Worm (Caenorhabditis elegans) whole organism, L4 larva: ENCODE measurements around the gene Y97E10AR.4.

ENCODE experiments used
- F26F4.8 ChIP-seq: fragments of 200-800 bp; sonication (Bioruptor generic); conservative IDR thresholded peaks from 2 replicates; pipeline ENCODE4 v1.3.6; 2022; ENCODE audit warnings: missing genetic modification characterization, missing compliant biosample characterization
- F37D6.2 ChIP-seq: sonication (generic microtip); optimal IDR thresholded peaks from 2 replicates; lab custom pipeline; 2016; ENCODE audit warnings: mild to moderate bottlenecking, missing genetic modification characterization, missing compliant biosample characterization
- F49E8.2 ChIP-seq: sonication (generic microtip); optimal IDR thresholded peaks from 2 replicates; lab custom pipeline; 2016; ENCODE audit warnings: missing compliant biosample characterization, mild to moderate bottlenecking, missing genetic modification characterization, borderline replicate concordance
- R02D3.7 ChIP-seq: fragments of 150-350 bp; sonication (generic microtip); optimal IDR thresholded peaks from 3 replicates; lab custom pipeline; 2014; ENCODE audit warnings: missing biosample characterization, missing genetic modification characterization
- T26A8.4 ChIP-seq: fragments of 200-800 bp; sonication (Bioruptor generic); IDR thresholded peaks from 2 replicates; pipeline ENCODE4 v1.3.6; 2022; ENCODE audit warnings: missing genetic modification characterization, missing compliant biosample characterization
- aha-1 ChIP-seq: fragments of 150-350 bp; peaks from one replicate; lab custom pipeline; 2014; ENCODE audit warnings: missing biosample characterization, missing genetic modification characterization
- ama-1 ChIP-seq: fragments of 150-350 bp; optimal IDR thresholded peaks from 2 replicates; lab custom pipeline; 2014; ENCODE audit warnings: inconsistent platforms, mixed read lengths
- attf-4 ChIP-seq: sonication (generic microtip); optimal IDR thresholded peaks from 3 replicates; lab custom pipeline; 2017; ENCODE audit warnings: missing biosample characterization, missing genetic modification characterization
- cey-2 ChIP-seq: sonication (generic microtip); optimal IDR thresholded peaks from 3 replicates; lab custom pipeline; 2017; ENCODE audit warnings: missing genetic modification characterization, mild to moderate bottlenecking, missing compliant biosample characterization, antibody characterized with exemption, borderline replicate concordance; ENCODE audit not compliant: insufficient read depth
- daf-16 ChIP-seq, 3 experiments: sonication (generic microtip); optimal IDR thresholded peaks; 2 replicates each; lab custom pipeline; 2016 to 2017; ENCODE audit warnings: missing genetic modification characterization in 3 of 3, missing genetic modification reagents in 3 of 3, mild to moderate bottlenecking in 2 of 3, missing compliant biosample characterization in 2 of 3, missing biosample characterization in 1 of 3, moderate library complexity in 1 of 3
- dmd-6 ChIP-seq: fragments of 200-800 bp; sonication (Bioruptor generic); IDR thresholded peaks from 2 replicates; pipeline ENCODE4 v1.3.6; 2022; ENCODE audit warnings: missing genetic modification reagents, missing genetic modification characterization, missing compliant biosample characterization
- dmd-8 ChIP-seq: fragments of 200-800 bp; sonication (Bioruptor generic); IDR thresholded peaks from 2 replicates; pipeline ENCODE4 v1.3.6; 2022; ENCODE audit warnings: missing genetic modification characterization, missing compliant biosample characterization
- dmd-9 ChIP-seq: fragments of 200-800 bp; sonication (Bioruptor generic); IDR thresholded peaks from 2 replicates; pipeline ENCODE4 v1.3.6; 2022; ENCODE audit warnings: missing genetic modification reagents, missing genetic modification characterization, missing compliant biosample characterization
- duxl-1 ChIP-seq: sonication (generic microtip); optimal IDR thresholded peaks from 2 replicates; lab custom pipeline; 2016; ENCODE audit warnings: mild to moderate bottlenecking, missing genetic modification characterization, moderate library complexity, missing compliant biosample characterization; ENCODE audit not compliant: poor library complexity
- dve-1 ChIP-seq: sonication (generic microtip); optimal IDR thresholded peaks from 2 replicates; lab custom pipeline; 2017; ENCODE audit warnings: antibody characterized with exemption, mild to moderate bottlenecking, missing genetic modification characterization, missing compliant biosample characterization; ENCODE audit not compliant: insufficient read depth
- egl-27 ChIP-seq: sonication (generic microtip); optimal IDR thresholded peaks from 3 replicates; lab custom pipeline; 2017; ENCODE audit warnings: missing biosample characterization, missing genetic modification reagents, missing genetic modification characterization
- egl-43 ChIP-seq: fragments of 200-800 bp; sonication (Bioruptor generic); IDR thresholded peaks from 2 replicates; pipeline ENCODE4 v1.3.6; 2022; ENCODE audit warnings: missing genetic modification reagents, missing genetic modification characterization, missing compliant biosample characterization
- gei-8 ChIP-seq: fragments of 200-800 bp; sonication (Bioruptor generic); optimal IDR thresholded peaks from 2 replicates; lab custom pipeline; 2018; ENCODE audit warnings: mild to moderate bottlenecking, missing genetic modification characterization, missing compliant biosample characterization
- hlh-11 ChIP-seq: fragments of 200-800 bp; sonication (Bioruptor generic); optimal IDR thresholded peaks from 2 replicates; lab custom pipeline; 2018; ENCODE audit warnings: mild to moderate bottlenecking, missing genetic modification characterization, missing compliant biosample characterization
- hlh-30 ChIP-seq: sonication (generic microtip); optimal IDR thresholded peaks from 2 replicates; lab custom pipeline; 2017; ENCODE audit warnings: antibody characterized with exemption, mild to moderate bottlenecking, missing genetic modification characterization, missing compliant biosample characterization; ENCODE audit not compliant: insufficient read depth
- lin-1 ChIP-seq: fragments of 200-800 bp; sonication (Bioruptor generic); IDR thresholded peaks from 2 replicates; pipeline ENCODE4 v1.3.6; 2022; ENCODE audit warnings: missing genetic modification reagents, missing genetic modification characterization, missing compliant biosample characterization
- lin-15B ChIP-seq: fragments of 150-350 bp; sonication (generic microtip); optimal IDR thresholded peaks from 3 replicates; lab custom pipeline; 2014; ENCODE audit warnings: missing biosample characterization, missing genetic modification characterization
- lin-29 ChIP-seq: fragments of 200-800 bp; sonication (Bioruptor generic); IDR thresholded peaks from 2 replicates; pipeline ENCODE4 v1.3.6; 2022; ENCODE audit warnings: missing genetic modification reagents, missing genetic modification characterization, missing compliant biosample characterization
- madf-5 ChIP-seq, 2 experiments: fragments of 200-800 bp; sonication (Bioruptor generic); IDR thresholded peaks; 2 replicates each; pipeline ENCODE4 v1.3.6; 2022; ENCODE audit warnings: missing compliant biosample characterization in 2 of 2, missing genetic modification characterization in 2 of 2
- madf-9 ChIP-seq: fragments of 200-800 bp; sonication (Bioruptor generic); conservative IDR thresholded peaks from 2 replicates; pipeline ENCODE4 v1.3.6; 2022; ENCODE audit warnings: missing genetic modification reagents, missing genetic modification characterization, missing compliant biosample characterization
- mdl-1 ChIP-seq, 2 experiments: fragments of 150-350 bp in 1 of 2; sonication (generic microtip) in 1 of 2; optimal IDR thresholded peaks; 2 replicates each; lab custom pipeline; 2014 to 2017; ENCODE audit warnings: missing biosample characterization in 2 of 2, missing genetic modification characterization in 2 of 2
- mep-1 ChIP-seq: fragments of 150-350 bp; sonication (generic microtip); optimal IDR thresholded peaks from 3 replicates; lab custom pipeline; 2014; ENCODE audit warnings: missing biosample characterization, missing genetic modification characterization
- nhr-10 ChIP-seq: fragments of 150-350 bp; optimal IDR thresholded peaks from 2 replicates; lab custom pipeline; 2014; ENCODE audit warnings: missing biosample characterization, missing genetic modification characterization
- nhr-237 ChIP-seq: sonication (generic microtip); optimal IDR thresholded peaks from 2 replicates; lab custom pipeline; 2017; ENCODE audit warnings: missing biosample characterization, missing genetic modification characterization
- nhr-28 ChIP-seq: fragments of 150-350 bp; optimal IDR thresholded peaks from 2 replicates; lab custom pipeline; 2014; ENCODE audit warnings: missing biosample characterization, missing genetic modification characterization
- nhr-42 ChIP-seq: fragments of 200-800 bp; sonication (Bioruptor generic); IDR thresholded peaks from 2 replicates; pipeline ENCODE4 v1.3.6; 2022; ENCODE audit warnings: missing genetic modification characterization, missing compliant biosample characterization
- nhr-48 ChIP-seq: sonication (generic microtip); optimal IDR thresholded peaks from 2 replicates; lab custom pipeline; 2016; ENCODE audit warnings: mild to moderate bottlenecking, missing genetic modification characterization, missing compliant biosample characterization
- nhr-6 ChIP-seq: fragments of 150-350 bp; optimal IDR thresholded peaks from 2 replicates; lab custom pipeline; 2014; ENCODE audit warnings: missing biosample characterization, missing genetic modification characterization
- nhr-76 ChIP-seq: fragments of 150-350 bp; optimal IDR thresholded peaks from 2 replicates; lab custom pipeline; 2014; ENCODE audit warnings: missing biosample characterization, missing genetic modification characterization
- php-3 ChIP-seq: fragments of 200-800 bp; sonication (Bioruptor generic); IDR thresholded peaks from 2 replicates; pipeline ENCODE4 v1.3.6; 2022; ENCODE audit warnings: missing genetic modification reagents, missing genetic modification characterization, missing compliant biosample characterization
- pqm-1 ChIP-seq: sonication (generic microtip); optimal IDR thresholded peaks from 2 replicates; lab custom pipeline; 2017; ENCODE audit warnings: missing biosample characterization, missing genetic modification characterization
- saeg-2 ChIP-seq: fragments of 200-800 bp; sonication (Bioruptor generic); IDR thresholded peaks from 2 replicates; pipeline ENCODE4 v1.3.6; 2022; ENCODE audit warnings: missing genetic modification reagents, missing genetic modification characterization, missing compliant biosample characterization
- skn-1 ChIP-seq: fragments of 150-350 bp; optimal IDR thresholded peaks from 2 replicates; lab custom pipeline; 2014; ENCODE audit warnings: missing biosample characterization, missing genetic modification characterization
- snpc-1.2 ChIP-seq: fragments of 200-800 bp; sonication (Bioruptor generic); IDR thresholded peaks from 2 replicates; pipeline ENCODE4 v1.3.6; 2022; ENCODE audit warnings: missing genetic modification reagents, missing genetic modification characterization, missing compliant biosample characterization
- spr-1 ChIP-seq: sonication (generic microtip); optimal IDR thresholded peaks from 2 replicates; lab custom pipeline; 2016; ENCODE audit warnings: mild to moderate bottlenecking, missing genetic modification characterization, missing compliant biosample characterization
- spr-3 ChIP-seq: fragments of 200-800 bp; sonication (Bioruptor generic); optimal IDR thresholded peaks from 2 replicates; lab custom pipeline; 2018; ENCODE audit warnings: mild to moderate bottlenecking, missing genetic modification characterization, missing compliant biosample characterization
- unc-130 ChIP-seq: sonication (generic microtip); optimal IDR thresholded peaks from 2 replicates; lab custom pipeline; 2016; ENCODE audit warnings: missing genetic modification reagents, missing genetic modification characterization, missing compliant biosample characterization
- unc-39 ChIP-seq: sonication (generic microtip); optimal IDR thresholded peaks from 2 replicates; lab custom pipeline; 2017; ENCODE audit warnings: missing biosample characterization, missing genetic modification characterization
- unc-62 ChIP-seq, 3 experiments: fragments of 150-350 bp in 1 of 3; sonication (generic microtip); optimal IDR thresholded peaks in 2 of 3; peaks in 1 of 3; 1 replicate in 1 of 3; 2 replicates in 2 of 3; lab custom pipeline; 2014 to 2017; ENCODE audit warnings: missing biosample characterization in 3 of 3, missing genetic modification characterization in 3 of 3, missing genetic modification reagents in 3 of 3, missing genotype in 1 of 3
- vab-7 ChIP-seq: fragments of 200-800 bp; sonication (Bioruptor generic); IDR thresholded peaks from 2 replicates; pipeline ENCODE4 v1.3.6; 2022; ENCODE audit warnings: missing genetic modification reagents, missing genetic modification characterization, missing compliant biosample characterization
- zag-1 ChIP-seq: fragments of 150-350 bp; optimal IDR thresholded peaks from 2 replicates; lab custom pipeline; 2014; ENCODE audit warnings: missing biosample characterization, missing genetic modification characterization
- zip-11 ChIP-seq: fragments of 200-800 bp; sonication (Bioruptor generic); IDR thresholded peaks from 2 replicates; pipeline ENCODE4 v1.3.6; 2022; ENCODE audit warnings: missing genetic modification characterization, missing compliant biosample characterization
- ztf-11 ChIP-seq: fragments of 150-350 bp; optimal IDR thresholded peaks from 2 replicates; lab custom pipeline; 2014; ENCODE audit warnings: missing biosample characterization, missing genetic modification characterization
- ztf-7 ChIP-seq: fragments of 150-350 bp; optimal IDR thresholded peaks from 2 replicates; lab custom pipeline; 2014; ENCODE audit warnings: missing biosample characterization, missing genetic modification characterization

Gene Y97E10AR.4

DNA sequence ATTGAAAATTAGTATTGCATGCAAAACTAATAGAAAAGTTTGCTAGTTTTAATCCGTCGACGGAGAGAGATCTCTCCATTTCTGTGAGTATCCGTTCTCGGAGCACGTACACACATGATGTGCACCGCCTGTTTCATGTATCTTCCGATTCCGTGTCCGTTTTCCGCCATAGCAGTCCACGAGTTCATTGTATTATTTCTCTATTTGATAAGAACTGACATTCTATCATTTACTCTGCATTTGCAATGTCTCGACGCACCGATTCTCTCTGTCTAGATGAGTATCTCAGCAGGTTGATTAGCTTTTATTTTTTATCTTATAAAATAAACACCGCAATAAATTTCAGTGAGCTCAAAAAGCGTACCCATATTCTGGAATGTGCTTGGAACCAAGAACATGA is 8.9 kb upstream of the Y97E10AR.4 start (continued):
- TF ChIP-seq unc-130 (GFP tag; lab: Kevin White, UChicago) (no peak), madf-9 (no peak), F26F4.8 (GFP tag; lab: Robert Waterston, UW) (no peak), hlh-11 (peak; percentile 17), pqm-1 (tag; lab: Kevin White, UChicago) (peak; percentile 37), duxl-1 (tag; lab: Kevin White, UChicago) (no peak), lin-1 (GFP tag; lab: Robert Waterston, UW) (no peak), dve-1 (tag; lab: Kevin White, UChicago) (peak; percentile 36)

ce11 chrV:8017924-8018323 is 7.9 kb upstream of the Y97E10AR.4 start:
- TF ChIP-seq unc-130 (GFP tag; lab: Kevin White, UChicago) (no peak), saeg-2 (no peak), egl-43 (no peak), cey-2 (tag; lab: Kevin White, UChicago) (no peak), nhr-76 (tag; lab: Kevin White, UChicago) (no peak), aha-1 (tag; lab: Kevin White, UChicago) (no peak), nhr-6 (tag; lab: Kevin White, UChicago) (peak; percentile 12), dmd-6 (GFP tag; lab: Robert Waterston, UW) (peak; percentile 75), lin-15B (tag; lab: Kevin White, UChicago) (no peak), pqm-1 (tag; lab: Kevin White, UChicago) (peak; percentile 87), dmd-8 (GFP tag; lab: Robert Waterston, UW) (no peak), hlh-11 (peak; percentile 65), T26A8.4 (GFP tag; lab: Robert Waterston, UW) (no peak), dmd-9 (GFP tag; lab: Robert Waterston, UW) (no peak), hlh-30 (tag; lab: Kevin White, UChicago) (no peak), F26F4.8 (GFP tag; lab: Robert Waterston, UW) (no peak), nhr-48 (tag; lab: Kevin White, UChicago) (no peak), egl-27 (tag; lab: Kevin White, UChicago) (no peak), madf-5 (GFP tag; IDR thresholded peaks at IDR 0.05; lab: Robert Waterston, UW) (no peak), nhr-10 (tag; lab: Kevin White, UChicago) (no peak), mep-1 (tag; lab: Kevin White, UChicago) (peak; percentile 1), spr-1 (tag; lab: Kevin White, UChicago) (no peak), snpc-1.2 (GFP tag; lab: Robert Waterston, UW) (no peak), R02D3.7 (tag; lab: Kevin White, UChicago) (no peak), F37D6.2 (tag; lab: Kevin White, UChicago) (no peak), mdl-1 (tag; optimal IDR thresholded peaks at IDR 0.05; lab: Kevin White, UChicago) (no peak), vab-7 (GFP tag; lab: Robert Waterston, UW) (no peak), unc-39 (no peak), lin-1 (GFP tag; lab: Robert Waterston, UW) (0 out of 2 replicates have a peak, but pooled peaks have one; percentile 17), F49E8.2 (no peak), dve-1 (tag; lab: Kevin White, UChicago) (peak; percentile 28), nhr-237 (no peak), zip-11 (GFP tag; lab: Robert Waterston, UW) (no peak), skn-1 (tag; lab: Kevin White, UChicago) (no peak), zag-1 (no peak), ztf-11 (tag; lab: Kevin White, UChicago) (no peak), gei-8 (GFP tag; lab: Kevin White, UChicago) (no peak), ama-1 (no peak), nhr-42 (no peak), ztf-7 (tag; lab: Kevin White, UChicago) (no peak), spr-3 (no peak), unc-62 (GFP tag; optimal IDR thresholded peaks at IDR 0.05 in 1 of 2; lab: Kevin White, UChicago) (no peak), unc-62 (tag; optimal IDR thresholded peaks at IDR 0.05; lab: Kevin White, UChicago) (no peak), php-3 (peak; percentile 61), attf-4 (no peak), daf-16 (GFP tag; optimal IDR thresholded peaks at IDR 0.05; lab: Kevin White, UChicago) (no peak), daf-16 (tag; optimal IDR thresholded peaks at IDR 0.05; lab: Kevin White, UChicago) (peak; percentile 39), lin-29 (GFP tag; lab: Robert Waterston, UW) (no peak), nhr-28 (tag; lab: Kevin White, UChicago) (peak; percentile 81)
